Fruit fly (Drosophila melanogaster): ENCODE results near the gene CG31693.

The CG31693 gene

DNA sequence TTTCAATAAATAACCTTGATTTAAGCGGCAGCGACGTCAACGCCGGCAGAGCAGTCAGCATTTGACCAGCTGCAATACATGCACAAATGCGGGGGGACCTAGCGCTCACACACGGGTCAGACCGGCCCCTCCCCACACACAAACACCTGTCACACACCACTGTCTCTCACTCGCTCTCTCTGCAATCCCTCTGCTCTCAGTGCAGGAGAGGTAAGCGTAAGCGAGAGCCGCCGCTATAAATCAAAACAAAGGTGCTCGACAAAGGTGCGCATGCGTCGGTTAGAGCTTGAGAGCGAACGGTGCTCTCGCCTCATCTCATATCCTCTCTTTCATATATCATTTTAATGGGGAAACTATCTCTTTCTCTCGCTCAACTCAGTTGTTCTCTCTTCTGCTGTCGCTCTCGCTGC, 3.9 kb downstream of the CG31693 start, which contains the start of gene tio (continued):
- peak; percentile 95 for TF ChIP-seq Adf1 (GFP tag; IDR thresholded peaks at IDR 0.05)
- TF ChIP-seq yki (optimal IDR thresholded peaks at IDR 0.05) = peak; percentile 99
- peak; percentile 26; the same call in 1 of the 2 replicates for TF ChIP-seq CG2129 (GFP tag; IDR thresholded peaks at IDR 0.05; ENCODE audit: partially characterized antibody)
- TF ChIP-seq E2f2 (GFP tag; IDR thresholded peaks at IDR 0.05) = no peak
- TF ChIP-seq Nf-YC (tag; optimal IDR thresholded peaks at IDR 0.05) = peak; percentile 81
- no peak for TF ChIP-seq CG2202 (tag; optimal IDR thresholded peaks at IDR 0.05)
- TF ChIP-seq vvl (GFP tag; IDR thresholded peaks at IDR 0.05) = peak; percentile 46
- TF ChIP-seq HLHmδ (GFP tag; optimal IDR thresholded peaks at IDR 0.05) = peak; percentile 43
- TF ChIP-seq gem (tag; optimal IDR thresholded peaks at IDR 0.05) = no peak
- TF ChIP-seq bowl (GFP tag; IDR thresholded peaks at IDR 0.05) = peak; percentile 58; the same call in 1 of the 2 replicates
- peak; percentile 59; the same call in 1 of the 2 replicates for TF ChIP-seq sna (GFP tag; IDR thresholded peaks at IDR 0.05; ENCODE audit: partially characterized antibody)
- peak in 1 of 2 experiments; percentile 41 for TF ChIP-seq Hr78 (GFP tag; optimal IDR thresholded peaks at IDR 0.05)
- no peak for TF ChIP-seq CG3995 (GFP tag; optimal IDR thresholded peaks at IDR 0.05)
- TF ChIP-seq Dll (GFP tag; IDR thresholded peaks at IDR 0.05; ENCODE audit: partially characterized antibody) = peak; percentile 71; the same call in 3 of the 4 replicates
- TF ChIP-seq lbe (GFP tag; optimal IDR thresholded peaks at IDR 0.05) = peak; percentile 60
- peak; percentile 63 for TF ChIP-seq CG34224 (GFP tag; IDR thresholded peaks at IDR 0.05; ENCODE audit: partially characterized antibody)

dm6 chr2L:22024362-22024761, 9.4 kb downstream of the CG31693 start:
- TF ChIP-seq cad (GFP tag; optimal IDR thresholded peaks at IDR 0.05) (peak; percentile 86), CG8290 (GFP tag; optimal IDR thresholded peaks at IDR 0.05) (peak; percentile 68), CG8290 (tag; optimal IDR thresholded peaks at IDR 0.05) (peak in 1 of 2 experiments; percentile 66), CG17829 (tag; optimal IDR thresholded peaks at IDR 0.05) (peak; percentile 35), CG15514 (GFP tag; optimal IDR thresholded peaks at IDR 0.05) (no peak), Xbp1 (GFP tag; optimal IDR thresholded peaks at IDR 0.05) (peak; percentile 1), sna (GFP tag; IDR thresholded peaks at IDR 0.05; ENCODE audit: partially characterized antibody) (peak; percentile 80), CG11560 (tag; IDR thresholded peaks at IDR 0.05) (no peak), Elba2 (GFP tag; optimal IDR thresholded peaks at IDR 0.05) (peak; percentile 98), chinmo (GFP tag; IDR thresholded peaks at IDR 0.05; ENCODE audit: partially characterized antibody) (peak; percentile 91), ase (GFP tag; IDR thresholded peaks at IDR 0.05) (no peak), insv (GFP tag; optimal IDR thresholded peaks at IDR 0.05) (peak; percentile 39 to 94), Hey (tag; optimal IDR thresholded peaks at IDR 0.05) (no peak), CG8478 (optimal IDR thresholded peaks at IDR 0.05) (peak; percentile 100), lov (optimal IDR thresholded peaks at IDR 0.05) (no peak), lov (GFP tag; IDR thresholded peaks at IDR 0.05) (0 out of 3 replicates have a peak, but pooled peaks have one; percentile 23), zen2 (GFP tag; IDR thresholded peaks at IDR 0.05; ENCODE audit: partially characterized antibody) (peak; percentile 53; the same call in 1 of the 3 replicates), CG8388 (GFP tag; optimal IDR thresholded peaks at IDR 0.05) (no peak), nmo (GFP tag; optimal IDR thresholded peaks at IDR 0.05) (peak; percentile 61), CG2199 (GFP tag; IDR thresholded peaks at IDR 0.05) (peak; percentile 83), CrebB (tag; optimal IDR thresholded peaks at IDR 0.05) (peak; percentile 60), Bteb2 (GFP tag; optimal IDR thresholded peaks at IDR 0.05) (peak; percentile 1), CG6791 (GFP tag; IDR thresholded peaks at IDR 0.05; ENCODE audit: partially characterized antibody) (peak; percentile 47; the same call in 1 of the 3 replicates), CG11695 (GFP tag; IDR thresholded peaks at IDR 0.05) (0 out of 3 replicates have a peak, but pooled peaks have one; percentile 33), hbn (GFP tag; IDR thresholded peaks at IDR 0.05; ENCODE audit: partially characterized antibody) (0 out of 2 replicates have a peak, but pooled peaks have one; percentile 32), MTF-1 (GFP tag; optimal IDR thresholded peaks at IDR 0.05; ENCODE audit: borderline replicate concordance) (no peak), ac (GFP tag; optimal IDR thresholded peaks at IDR 0.05) (peak; percentile 48), dpn (GFP tag; optimal IDR thresholded peaks at IDR 0.05) (peak in 1 of 2 experiments; percentile 17), stwl (tag; optimal IDR thresholded peaks at IDR 0.05) (peak; percentile 50), CG6765 (GFP tag; optimal IDR thresholded peaks at IDR 0.05) (no peak), stc (GFP tag; IDR thresholded peaks at IDR 0.05) (no peak), CHES-1-like (GFP tag; optimal IDR thresholded peaks at IDR 0.05) (peak; percentile 19), cato (GFP tag; optimal IDR thresholded peaks at IDR 0.05; ENCODE audit: borderline replicate concordance) (no peak), E2f2 (GFP tag; IDR thresholded peaks at IDR 0.05) (0 out of 2 replicates have a peak, but pooled peaks have one; percentile 32), Atf3 (GFP tag; optimal IDR thresholded peaks at IDR 0.05) (peak; percentile 75)

Measured in whole organism, embryonic.